Worm (Caenorhabditis elegans) whole organism, mixed stage, embryonic: ENCODE measurements around the gene haly-1.
A peak's percentile ranks its signal among the peaks of the same experiment; 100 is the strongest.

ENCODE experiments used
- ceh-83 ChIP-seq: fragments of 200-800 bp; sonication (Bioruptor generic); optimal IDR thresholded peaks from 2 replicates; lab custom pipeline; 2018; ENCODE audit warnings: mild to moderate bottlenecking, missing genetic modification characterization, missing compliant biosample characterization
- lsy-2 ChIP-seq: fragments of 150-350 bp; optimal IDR thresholded peaks from 2 replicates; lab custom pipeline; 2014; ENCODE audit warnings: missing biosample characterization, missing genetic modification characterization
- pha-4 ChIP-seq: fragments of 150-350 bp; optimal IDR thresholded peaks from 2 replicates; lab custom pipeline; 2018; ENCODE audit warnings: missing biosample characterization, missing genetic modification reagents, missing genetic modification characterization
- sptf-1 ChIP-seq: sonication (generic microtip); optimal IDR thresholded peaks from 2 replicates; lab custom pipeline; 2017; ENCODE audit warnings: mild to moderate bottlenecking, missing genetic modification characterization, moderate library complexity, missing compliant biosample characterization
- unc-39 ChIP-seq: fragments of 150-350 bp; optimal IDR thresholded peaks from 2 replicates; lab custom pipeline; 2014; ENCODE audit warnings: missing biosample characterization, missing genetic modification characterization
- unc-62 ChIP-seq: fragments of 150-350 bp; optimal IDR thresholded peaks from 2 replicates; lab custom pipeline; 2014; ENCODE audit warnings: missing biosample characterization, missing genetic modification reagents, missing genetic modification characterization
- ztf-11 ChIP-seq: fragments of 150-350 bp; optimal IDR thresholded peaks from 2 replicates; lab custom pipeline; 2014; ENCODE audit warnings: missing biosample characterization, missing genetic modification characterization

DNA sequence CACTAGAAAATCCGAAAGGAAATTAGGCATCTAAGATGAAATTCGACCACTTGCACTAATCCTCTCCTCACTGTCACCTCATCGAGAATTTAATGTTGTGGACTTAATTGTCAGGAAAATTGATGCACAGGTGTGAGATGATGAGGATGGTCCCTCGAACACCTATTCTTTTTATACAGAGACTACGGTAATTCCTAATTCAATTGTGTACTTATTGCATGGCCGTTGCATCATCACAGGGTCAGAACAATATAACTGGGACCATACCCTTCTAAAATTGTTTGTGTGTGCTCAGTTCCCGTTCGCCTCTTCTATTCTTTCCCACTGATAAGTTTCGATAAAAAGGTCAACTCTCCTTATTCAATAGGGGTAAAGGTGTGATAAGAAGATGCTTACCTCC is 52.3 kb downstream of the haly-1 start:
- no peak for TF ChIP-seq unc-62 (GFP tag; lab: Kevin White, UChicago)
- peak; percentile 34 for TF ChIP-seq lsy-2
- TF ChIP-seq unc-39: no peak
- no peak for TF ChIP-seq sptf-1
- no peak for TF ChIP-seq pha-4 (tag; lab: Kevin White, UChicago)
- TF ChIP-seq ztf-11 (tag; lab: Kevin White, UChicago): no peak
- no peak for TF ChIP-seq ceh-83 (GFP tag; lab: Kevin White, UChicago)
